Fruit fly (Drosophila melanogaster): Measurements from ENCODE around the gene Naglu.
A peak's percentile ranks its signal among the peaks of the same experiment; 100 is the strongest.

The Naglu gene

DNA sequence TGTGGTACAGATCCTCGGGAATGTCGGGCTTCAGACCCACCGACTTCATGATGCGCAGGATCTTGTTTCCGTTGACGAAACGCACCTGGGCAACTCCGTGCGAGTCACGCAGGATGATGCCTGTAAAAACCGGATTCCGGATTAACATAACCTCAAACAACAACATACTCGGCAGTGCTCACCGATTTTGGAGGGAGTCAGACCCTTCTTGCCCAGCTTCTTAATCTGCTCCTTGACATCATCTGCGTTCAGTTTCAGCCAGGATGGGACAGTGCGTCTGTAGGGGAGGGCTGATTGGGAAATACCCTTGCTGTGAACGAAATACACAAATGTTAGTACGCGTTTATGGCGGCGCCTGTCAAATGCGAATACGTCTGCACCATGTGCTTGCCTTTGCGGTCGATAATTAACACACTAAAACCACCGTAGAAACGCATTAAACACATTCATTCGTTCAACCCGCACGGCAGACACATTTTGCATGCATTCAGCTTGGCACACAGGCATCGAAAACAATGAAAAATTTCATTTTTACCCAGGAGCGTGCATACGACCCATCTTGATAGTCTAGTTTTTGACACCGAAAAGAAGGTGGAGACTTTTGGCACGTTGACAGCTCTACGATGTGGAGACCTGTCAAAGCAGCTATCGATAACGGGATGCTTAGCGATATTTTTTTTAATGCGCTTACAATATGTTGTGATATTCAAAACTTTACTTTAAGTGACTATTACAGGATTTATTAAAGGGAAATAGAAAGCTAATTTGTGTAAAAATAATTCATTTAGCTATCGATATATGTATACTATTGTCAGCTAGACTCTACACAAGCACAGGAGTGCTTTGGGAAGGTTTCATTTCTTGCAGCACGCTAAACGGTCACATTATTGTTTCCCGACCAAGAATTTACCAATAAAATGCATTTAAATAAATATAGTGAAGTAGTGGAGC is 47.4 kb downstream of the Naglu start, which contains the start of the genes RpS13 and CSN8 (continued):
- TF ChIP-seq Doc3 (GFP tag; IDR thresholded peaks at IDR 0.05; ENCODE audit: partially characterized antibody) (peak; percentile 93), TFAM (GFP tag; optimal IDR thresholded peaks at IDR 0.05) (no peak), CG7928 (GFP tag; optimal IDR thresholded peaks at IDR 0.05) (no peak), CG11696 (GFP tag; IDR thresholded peaks at IDR 0.05) (no peak), Rx (GFP tag; IDR thresholded peaks at IDR 0.05) (no peak), HmgD (GFP tag; optimal IDR thresholded peaks at IDR 0.05) (no peak), CG1647 (GFP tag; optimal IDR thresholded peaks at IDR 0.05) (no peak), Ets97D (GFP tag; optimal IDR thresholded peaks at IDR 0.05) (peak; percentile 95), CG10565 (GFP tag; optimal IDR thresholded peaks at IDR 0.05) (no peak), Nf-YC (tag; optimal IDR thresholded peaks at IDR 0.05) (peak; percentile 60), CG3995 (GFP tag; optimal IDR thresholded peaks at IDR 0.05) (peak; percentile 81), grn (GFP tag; optimal IDR thresholded peaks at IDR 0.05) (peak; percentile 26), Atf6 (GFP tag; IDR thresholded peaks at IDR 0.05) (peak; percentile 45; the same call in 1 of the 2 replicates), scrt (GFP tag; optimal IDR thresholded peaks at IDR 0.05) (peak; percentile 10), CG32767 (GFP tag; IDR thresholded peaks at IDR 0.05) (0 out of 2 replicates have a peak, but pooled peaks have one; percentile 17), CG9727 (GFP tag; optimal IDR thresholded peaks at IDR 0.05) (peak; percentile 31), MESR4 (GFP tag; optimal IDR thresholded peaks at IDR 0.05) (peak; percentile 97), zen2 (GFP tag; IDR thresholded peaks at IDR 0.05; ENCODE audit: partially characterized antibody) (peak; percentile 87; the same call in 2 of the 3 replicates), bsh (GFP tag; optimal IDR thresholded peaks at IDR 0.05) (peak in 1 of 2 experiments; percentile 7), bigmax (GFP tag; optimal IDR thresholded peaks at IDR 0.05) (peak; percentile 95), Nf-YA (GFP tag; IDR thresholded peaks at IDR 0.05) (no peak), CG4730 (GFP tag; IDR thresholded peaks at IDR 0.05) (no peak), D19B (GFP tag; optimal IDR thresholded peaks at IDR 0.05) (no peak), az2 (GFP tag; optimal IDR thresholded peaks at IDR 0.05) (no peak), CG16813 (GFP tag; IDR thresholded peaks at IDR 0.05; ENCODE audit: partially characterized antibody) (peak; percentile 95), twi (tag; optimal IDR thresholded peaks at IDR 0.05) (peak; percentile 35), CG9797 (GFP tag; optimal IDR thresholded peaks at IDR 0.05) (peak; percentile 67), CG8290 (GFP tag; optimal IDR thresholded peaks at IDR 0.05) (no peak), CG8290 (tag; optimal IDR thresholded peaks at IDR 0.05) (peak in 1 of 2 experiments; percentile 36), CG3281 (GFP tag; optimal IDR thresholded peaks at IDR 0.05) (peak; percentile 55), exex (tag; optimal IDR thresholded peaks at IDR 0.05) (peak; percentile 10), CTCF (GFP tag; optimal IDR thresholded peaks at IDR 0.05) (peak; percentile 7), nerfin-2 (GFP tag; IDR thresholded peaks at IDR 0.05; ENCODE audit: partially characterized antibody) (peak; percentile 80), Meics (GFP tag; optimal IDR thresholded peaks at IDR 0.05) (peak; percentile 31), CG10543 (GFP tag; optimal IDR thresholded peaks at IDR 0.05) (no peak), pho (GFP tag; optimal IDR thresholded peaks at IDR 0.05) (peak; percentile 29), gsb-n (tag; optimal IDR thresholded peaks at IDR 0.05) (no peak), gsb (GFP tag; IDR thresholded peaks at IDR 0.05) (no peak), CG9817 (tag; optimal IDR thresholded peaks at IDR 0.05) (no peak), tna (GFP tag; IDR thresholded peaks at IDR 0.05; ENCODE audit: partially characterized antibody) (peak; percentile 78), cad (GFP tag; optimal IDR thresholded peaks at IDR 0.05) (no peak), BEAF-32 (GFP tag; optimal IDR thresholded peaks at IDR 0.05) (peak; percentile 96), Sry-δ (GFP tag; optimal IDR thresholded peaks at IDR 0.05) (peak; percentile 88), CG7786 (GFP tag; optimal IDR thresholded peaks at IDR 0.05) (no peak), ara (GFP tag; IDR thresholded peaks at IDR 0.05) (no peak), CG12659 (GFP tag; optimal IDR thresholded peaks at IDR 0.05) (peak; percentile 75), Jarid2 (GFP tag; optimal IDR thresholded peaks at IDR 0.05) (peak; percentile 36), CG8388 (GFP tag; optimal IDR thresholded peaks at IDR 0.05) (peak; percentile 7), maf-S (GFP tag; optimal IDR thresholded peaks at IDR 0.05) (peak; percentile 22)

All from whole organism, embryonic.